3 worm cellular contexts compared by ENCODE assay signal in genomic region chrIII:7178497-7178896, ce11.
A peak's percentile ranks its signal among the peaks of the same experiment; 100 is the strongest.
TF ChIP-seq lines count a peak whose summit lies in the region.

No protein-coding gene starts in this region.

TF ChIP-seq in whole organism, L1 larva, 84 proteins besides CTCF, POLR2A, EP300 and RAD21:
- TF ChIP-seq fkh-4 (tag; optimal IDR thresholded peaks at IDR 0.05; lab: Kevin White, UChicago; ENCODE audit: borderline replicate concordance): no peak
- no peak for TF ChIP-seq nhr-90 (tag; optimal IDR thresholded peaks at IDR 0.05; lab: Kevin White, UChicago; ENCODE audit: poor library complexity)
- no peak for TF ChIP-seq lin-14 (GFP tag; optimal IDR thresholded peaks at IDR 0.05; lab: Kevin White, UChicago)
- TF ChIP-seq zip-4 (GFP tag; optimal IDR thresholded peaks at IDR 0.05; lab: Kevin White, UChicago): no peak
- no peak for TF ChIP-seq swsn-7 (tag; optimal IDR thresholded peaks at IDR 0.05; lab: Kevin White, UChicago)
- peak; percentile 46 for TF ChIP-seq nhr-85 (tag; lab: Kevin White, UChicago)
- TF ChIP-seq efl-1 (optimal IDR thresholded peaks at IDR 0.05; lab: Kevin White, UChicago): no peak
- TF ChIP-seq efl-1 (GFP tag; optimal IDR thresholded peaks at IDR 0.05 in 1 of 2; lab: Kevin White, UChicago): peak in 1 of 2 experiments; percentile 85
- TF ChIP-seq nhr-77 (tag; optimal IDR thresholded peaks at IDR 0.05; lab: Kevin White, UChicago): no peak
- TF ChIP-seq nhr-237 (tag; optimal IDR thresholded peaks at IDR 0.05; lab: Kevin White, UChicago): no peak
- peak in 1 of 2 experiments; percentile 14 for TF ChIP-seq lsy-2 (tag; optimal IDR thresholded peaks at IDR 0.05; lab: Kevin White, UChicago)
- no peak for TF ChIP-seq ceh-63 (GFP tag; optimal IDR thresholded peaks at IDR 0.05; lab: Kevin White, UChicago)

TF ChIP-seq in whole organism, L4 larva, 104 proteins besides CTCF, POLR2A, EP300 and RAD21:
- no peak for TF ChIP-seq daf-16 (GFP tag; optimal IDR thresholded peaks at IDR 0.05; lab: Kevin White, UChicago)
- no peak for TF ChIP-seq daf-16 (tag; optimal IDR thresholded peaks at IDR 0.05; lab: Kevin White, UChicago)
- TF ChIP-seq lin-1 (GFP tag; IDR thresholded peaks at IDR 0.05; lab: Robert Waterston, UW): 0 out of 2 replicates have a peak, but pooled peaks have one; percentile 35
- TF ChIP-seq T26A8.4 (GFP tag; IDR thresholded peaks at IDR 0.05; lab: Robert Waterston, UW): no peak
- 0 out of 2 replicates have a peak, but pooled peaks have one; percentile 28 for TF ChIP-seq php-3 (GFP tag; IDR thresholded peaks at IDR 0.05; lab: Robert Waterston, UW)
- TF ChIP-seq lin-38 (GFP tag; IDR thresholded peaks at IDR 0.05; lab: Robert Waterston, UW): peak; percentile 48
- TF ChIP-seq zip-11 (GFP tag; IDR thresholded peaks at IDR 0.05; lab: Robert Waterston, UW): no peak
- TF ChIP-seq daf-19 (GFP tag; conservative IDR thresholded peaks at IDR 0.05; lab: Robert Waterston, UW): 0 out of 2 replicates have a peak, but pooled peaks have one; percentile 40
- 0 out of 2 replicates have a peak, but pooled peaks have one; percentile 41 for TF ChIP-seq Y105C5A.15 (GFP tag; IDR thresholded peaks at IDR 0.05; lab: Robert Waterston, UW)
- no peak for TF ChIP-seq ZK337.2 (GFP tag; IDR thresholded peaks at IDR 0.05; lab: Robert Waterston, UW)
- TF ChIP-seq pha-4 (GFP tag; IDR thresholded peaks at IDR 0.05; lab: Robert Waterston, UW): peak; percentile 16; the same call in 1 of the 2 replicates
- no peak for TF ChIP-seq pha-4 (tag; optimal IDR thresholded peaks at IDR 0.05; lab: Kevin White, UChicago)
- TF ChIP-seq mxl-2 (GFP tag; conservative IDR thresholded peaks at IDR 0.05; lab: Robert Waterston, UW): no peak
- peak; percentile 65 for TF ChIP-seq F49E8.2 (tag; optimal IDR thresholded peaks at IDR 0.05; lab: Kevin White, UChicago; ENCODE audit: borderline replicate concordance)
- peak; percentile 39; the same call in 1 of the 2 replicates for TF ChIP-seq Y48G9A.11 (GFP tag; IDR thresholded peaks at IDR 0.05; lab: Robert Waterston, UW)
- TF ChIP-seq aly-2 (tag; optimal IDR thresholded peaks at IDR 0.05; lab: Kevin White, UChicago): no peak

TF ChIP-seq in whole organism, young adult, 124 proteins besides CTCF, POLR2A, EP300 and RAD21:
- TF ChIP-seq tlf-1 (GFP tag; optimal IDR thresholded peaks at IDR 0.05; lab: Kevin White, UChicago) (peak; percentile 66), ztf-18 (tag; optimal IDR thresholded peaks at IDR 0.05; lab: Kevin White, UChicago) (peak; percentile 32), F33H1.4 (GFP tag; IDR thresholded peaks at IDR 0.05; lab: Robert Waterston, UW) (peak; percentile 49), hmg-1.2 (GFP tag; IDR thresholded peaks at IDR 0.05; lab: Robert Waterston, UW) (peak; percentile 11; the same call in 1 of the 2 replicates), mel-28 (tag; optimal IDR thresholded peaks at IDR 0.05; lab: Kevin White, UChicago; ENCODE audit: borderline replicate concordance) (no peak), ZK185.1 (tag; optimal IDR thresholded peaks at IDR 0.05; lab: Kevin White, UChicago; ENCODE audit: poor library complexity, severe bottlenecking) (no peak), aptf-3 (GFP tag; IDR thresholded peaks at IDR 0.05; lab: Robert Waterston, UW) (0 out of 2 replicates have a peak, but pooled peaks have one; percentile 10), cebp-1 (GFP tag; IDR thresholded peaks at IDR 0.05; lab: Robert Waterston, UW) (no peak), cebp-1 (tag; optimal IDR thresholded peaks at IDR 0.05; lab: Kevin White, UChicago) (peak; percentile 54), nfyb-1 (GFP tag; IDR thresholded peaks at IDR 0.05; lab: Robert Waterston, UW) (peak; percentile 50; the same call in 1 of the 2 replicates), pha-4 (tag; optimal IDR thresholded peaks at IDR 0.05; lab: Kevin White, UChicago) (no peak), Y56A3A.18 (GFP tag; IDR thresholded peaks at IDR 0.05; lab: Robert Waterston, UW) (peak; percentile 45; the same call in 1 of the 2 replicates), F52B5.7 (tag; optimal IDR thresholded peaks at IDR 0.05; lab: Kevin White, UChicago) (peak; percentile 8), tbp1 (GFP tag; optimal IDR thresholded peaks at IDR 0.05; lab: Kevin White, UChicago) (peak; percentile 35), ama-1 (optimal IDR thresholded peaks at IDR 0.05; lab: Kevin White, UChicago) (no peak), ama-1 (GFP tag; optimal IDR thresholded peaks at IDR 0.05; lab: Kevin White, UChicago) (no peak), attf-6 (GFP tag; IDR thresholded peaks at IDR 0.05; lab: Robert Waterston, UW) (peak; percentile 56; the same call in 1 of the 2 replicates), nhr-90 (tag; optimal IDR thresholded peaks at IDR 0.05; lab: Kevin White, UChicago) (no peak), lin-54 (GFP tag; optimal IDR thresholded peaks at IDR 0.05; lab: Kevin White, UChicago) (peak; percentile 57), Y79H2A.3 (GFP tag; conservative IDR thresholded peaks at IDR 0.05; lab: Robert Waterston, UW) (no peak), mcd-1 (GFP tag; IDR thresholded peaks at IDR 0.05; lab: Robert Waterston, UW) (peak; percentile 41; the same call in 1 of the 2 replicates), snpc-4 (GFP tag; optimal IDR thresholded peaks at IDR 0.05; lab: Kevin White, UChicago) (no peak), snpc-4 (tag; optimal IDR thresholded peaks at IDR 0.05; lab: Kevin White, UChicago) (peak in 1 of 4 experiments; percentile 26), bed-1 (GFP tag; IDR thresholded peaks at IDR 0.05; lab: Robert Waterston, UW) (no peak), lir-1 (GFP tag; conservative IDR thresholded peaks at IDR 0.05; lab: Robert Waterston, UW) (no peak), madf-3 (GFP tag; IDR thresholded peaks at IDR 0.05; lab: Robert Waterston, UW) (peak; percentile 46; the same call in 1 of the 2 replicates), B0336.3 (GFP tag; IDR thresholded peaks at IDR 0.05; lab: Robert Waterston, UW) (peak; percentile 82), snpc-1.3 (tag; optimal IDR thresholded peaks at IDR 0.05; lab: Kevin White, UChicago; ENCODE audit: insufficient read depth) (peak; percentile 11), F22D6.2 (tag; optimal IDR thresholded peaks at IDR 0.05; lab: Kevin White, UChicago) (no peak), ztf-6 (GFP tag; IDR thresholded peaks at IDR 0.05; lab: Robert Waterston, UW) (no peak), lin-26 (GFP tag; IDR thresholded peaks at IDR 0.05; lab: Robert Waterston, UW) (peak; percentile 78), Y53G8AR.9 (GFP tag; conservative IDR thresholded peaks at IDR 0.05; lab: Robert Waterston, UW) (0 out of 2 replicates have a peak, but pooled peaks have one; percentile 53), Y95B8A.8 (GFP tag; IDR thresholded peaks at IDR 0.05; lab: Robert Waterston, UW) (peak; percentile 54; the same call in 1 of the 2 replicates), F57A8.1 (GFP tag; optimal IDR thresholded peaks at IDR 0.05; lab: Kevin White, UChicago) (no peak), ztf-3 (GFP tag; optimal IDR thresholded peaks at IDR 0.05; lab: Kevin White, UChicago) (no peak), hsf-1 (GFP tag; IDR thresholded peaks at IDR 0.05; lab: Robert Waterston, UW) (peak; percentile 65; the same call in 1 of the 2 replicates), unc-130 (GFP tag; optimal IDR thresholded peaks at IDR 0.05; lab: Kevin White, UChicago) (no peak), F49E8.2 (tag; optimal IDR thresholded peaks at IDR 0.05; lab: Kevin White, UChicago; ENCODE audit: insufficient read depth) (peak; percentile 51), pbrm-1 (GFP tag; IDR thresholded peaks at IDR 0.05; lab: Robert Waterston, UW) (peak; percentile 51; the same call in 1 of the 2 replicates), madf-6 (GFP tag; IDR thresholded peaks at IDR 0.05; lab: Robert Waterston, UW) (peak; percentile 72), lsl-1 (GFP tag; optimal IDR thresholded peaks at IDR 0.05; lab: Kevin White, UChicago) (peak; percentile 29), T26A5.8 (tag; optimal IDR thresholded peaks at IDR 0.05; lab: Kevin White, UChicago) (no peak), F39B2.1 (GFP tag; IDR thresholded peaks at IDR 0.05; lab: Robert Waterston, UW) (peak; percentile 59; the same call in 1 of the 2 replicates), athp-1 (tag; optimal IDR thresholded peaks at IDR 0.05; lab: Kevin White, UChicago) (peak; percentile 71), D2030.7 (GFP tag; IDR thresholded peaks at IDR 0.05; lab: Robert Waterston, UW) (0 out of 2 replicates have a peak, but pooled peaks have one; percentile 36), hlh-12 (tag; optimal IDR thresholded peaks at IDR 0.05; lab: Kevin White, UChicago) (no peak), die-1 (tag; optimal IDR thresholded peaks at IDR 0.05; lab: Kevin White, UChicago) (peak; percentile 3), snpc-3.4 (tag; optimal IDR thresholded peaks at IDR 0.05; lab: Kevin White, UChicago) (peak; percentile 3), ekl-4 (GFP tag; IDR thresholded peaks at IDR 0.05; lab: Robert Waterston, UW) (peak; percentile 86), nfya-1 (tag; optimal IDR thresholded peaks at IDR 0.05; lab: Kevin White, UChicago; ENCODE audit: borderline replicate concordance, insufficient read depth) (no peak), nfya-2 (GFP tag; IDR thresholded peaks at IDR 0.05; lab: Robert Waterston, UW) (0 out of 2 replicates have a peak, but pooled peaks have one; percentile 54), nhr-120 (GFP tag; IDR thresholded peaks at IDR 0.05; lab: Robert Waterston, UW) (no peak), F57C9.4 (tag; optimal IDR thresholded peaks at IDR 0.05; lab: Kevin White, UChicago) (no peak)
